Worm (Caenorhabditis elegans) whole organism, L4/young adult: ENCODE results near the gene srx-125.

Experiments used
- dao-5 ChIP-seq: sonication (generic microtip); optimal IDR thresholded peaks from 2 replicates; lab custom pipeline; 2016; ENCODE audit warnings: missing genotype, missing genetic modification characterization, moderate library complexity, missing compliant biosample characterization
- him-1 ChIP-seq: sonication (generic microtip); optimal IDR thresholded peaks from 2 replicates; lab custom pipeline; 2016; ENCODE audit warnings: missing genotype, missing genetic modification reagents, missing genetic modification characterization, missing compliant biosample characterization

- TF ChIP-seq him-1 = no peak
- no peak for TF ChIP-seq dao-5 (tag; lab: Kevin White, UChicago)
Measured at ce11 chrV:13324933-13325760, 42.0 kb upstream of the srx-125 start, which contains the start of gene C50B6.7.
